Worm (Caenorhabditis elegans) whole organism, early embryonic: ENCODE data around the gene F38E9.6.

Experiments
- B0310.2 ChIP-seq: sonication (generic microtip); optimal IDR thresholded peaks from 2 replicates; lab custom pipeline; 2016; ENCODE audit warnings: mild to moderate bottlenecking, missing genetic modification characterization, missing compliant biosample characterization
- F13C5.2 ChIP-seq: sonication (generic microtip); optimal IDR thresholded peaks from 2 replicates; lab custom pipeline; 2017; ENCODE audit warnings: mild to moderate bottlenecking, missing genetic modification characterization, inconsistent platforms, missing compliant biosample characterization
- ama-1 ChIP-seq: fragments of 150-350 bp; optimal IDR thresholded peaks from 2 replicates; lab custom pipeline; 2014
- ceh-36 ChIP-seq: sonication (generic microtip); optimal IDR thresholded peaks from 2 replicates; lab custom pipeline; 2016; ENCODE audit warnings: missing genetic modification characterization, inconsistent platforms, missing compliant biosample characterization
- flt-1 ChIP-seq: fragments of 200-800 bp; sonication (Bioruptor generic); IDR thresholded peaks from 2 replicates; pipeline ENCODE4 v1.3.6; 2022; ENCODE audit warnings: missing genetic modification characterization, missing compliant biosample characterization
- hmbx-1 ChIP-seq: sonication (generic microtip); optimal IDR thresholded peaks from 2 replicates; lab custom pipeline; 2016; ENCODE audit warnings: mild to moderate bottlenecking, missing genetic modification characterization, missing compliant biosample characterization
- hnd-1 ChIP-seq: sonication (generic microtip); optimal IDR thresholded peaks from 2 replicates; lab custom pipeline; 2016; ENCODE audit warnings: missing genetic modification characterization, missing compliant biosample characterization
- scrt-1 ChIP-seq: fragments of 200-800 bp; sonication (Bioruptor generic); IDR thresholded peaks from 2 replicates; pipeline ENCODE4 v1.3.6; 2022; ENCODE audit warnings: missing genetic modification characterization, missing compliant biosample characterization
- sea-1 ChIP-seq: fragments of 200-800 bp; sonication (Bioruptor generic); conservative IDR thresholded peaks from 2 replicates; pipeline ENCODE4 v1.3.6; 2022; ENCODE audit warnings: missing genetic modification characterization, missing compliant biosample characterization
- tbx-37 ChIP-seq: fragments of 200-800 bp; sonication (Bioruptor generic); conservative IDR thresholded peaks from 2 replicates; pipeline ENCODE4 v1.3.6; 2022; ENCODE audit warnings: missing genetic modification reagents, missing genetic modification characterization, missing compliant biosample characterization
- tra-4 ChIP-seq: sonication (generic microtip); optimal IDR thresholded peaks from 2 replicates; lab custom pipeline; 2017; ENCODE audit warnings: missing genetic modification characterization, missing compliant biosample characterization

DNA sequence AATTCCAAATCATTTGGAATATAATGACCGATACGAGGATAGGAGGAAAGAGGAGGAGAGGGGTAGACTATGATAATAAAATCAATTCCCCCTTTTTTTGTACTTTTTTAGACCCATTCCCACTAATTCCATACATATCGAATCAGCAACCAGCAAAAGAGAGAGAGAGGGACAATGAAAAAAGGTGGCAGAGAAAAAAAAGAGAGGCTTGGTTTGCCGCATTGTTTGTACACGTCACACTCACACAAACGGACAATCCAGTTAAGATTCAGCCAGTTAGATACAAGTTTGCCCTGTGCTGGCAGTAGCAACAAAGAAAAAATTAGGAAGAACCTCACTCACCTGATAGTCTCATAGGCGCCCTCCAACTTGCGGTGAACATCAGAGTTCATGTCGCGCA, 31.3 kb upstream of the F38E9.6 start:
- TF ChIP-seq ama-1 (lab: Kevin White, UChicago) (no peak), scrt-1 (GFP tag; lab: Robert Waterston, UW) (no peak), tra-4 (tag; lab: Kevin White, UChicago) (no peak), ceh-36 (tag; lab: Kevin White, UChicago) (no peak), hmbx-1 (tag; lab: Kevin White, UChicago) (no peak), hnd-1 (tag; lab: Kevin White, UChicago) (no peak), B0310.2 (tag; lab: Kevin White, UChicago) (no peak), sea-1 (GFP tag; lab: Robert Waterston, UW) (no peak), tbx-37 (GFP tag; lab: Robert Waterston, UW) (no peak), F13C5.2 (tag; lab: Kevin White, UChicago) (no peak), flt-1 (no peak)
